Worm (Caenorhabditis elegans) whole organism, young adult: ENCODE data around the gene nprl-2.

Experiments used
- B0019.2 ChIP-seq: fragments of 200-800 bp; sonication (Bioruptor generic); conservative IDR thresholded peaks from 2 replicates; pipeline ENCODE4 v1.3.6; 2022; ENCODE audit warnings: missing genetic modification reagents, missing genetic modification characterization, missing compliant biosample characterization
- B0035.1 ChIP-seq: sonication (generic microtip); optimal IDR thresholded peaks from 2 replicates; lab custom pipeline; 2016; ENCODE audit warnings: missing genetic modification characterization, mild to moderate bottlenecking, missing compliant biosample characterization, missing genotype, missing genetic modification reagents
- B0336.3 ChIP-seq: fragments of 200-800 bp; sonication (Bioruptor generic); IDR thresholded peaks from 2 replicates; pipeline ENCODE4 v1.3.6; 2022; ENCODE audit warnings: missing genetic modification characterization, missing compliant biosample characterization
- C06A6.2 ChIP-seq: fragments of 200-800 bp; sonication (Bioruptor generic); conservative IDR thresholded peaks from 2 replicates; pipeline ENCODE4 v1.3.6; 2022; ENCODE audit warnings: missing genetic modification characterization, missing compliant biosample characterization
- F23B12.7 ChIP-seq: sonication (generic microtip); optimal IDR thresholded peaks from 2 replicates; lab custom pipeline; 2017; ENCODE audit warnings: missing genetic modification characterization, mild to moderate bottlenecking, missing compliant biosample characterization, antibody characterized with exemption, moderate library complexity; ENCODE audit not compliant: insufficient read depth
- F37B4.10 ChIP-seq: fragments of 200-800 bp; sonication (Bioruptor generic); IDR thresholded peaks from 2 replicates; pipeline ENCODE4 v1.3.6; 2022; ENCODE audit warnings: missing genetic modification characterization, missing compliant biosample characterization
- F52B5.7 ChIP-seq: sonication (generic microtip); optimal IDR thresholded peaks from 2 replicates; lab custom pipeline; 2016; ENCODE audit warnings: mild to moderate bottlenecking, missing genetic modification characterization, missing compliant biosample characterization
- Y53G8AR.9 ChIP-seq: fragments of 200-800 bp; sonication (Bioruptor generic); conservative IDR thresholded peaks from 2 replicates; pipeline ENCODE4 v1.3.6; 2022; ENCODE audit warnings: missing genetic modification reagents, missing genetic modification characterization, missing compliant biosample characterization
- Y67H2A.10 ChIP-seq: fragments of 200-800 bp; sonication (Bioruptor generic); conservative IDR thresholded peaks from 2 replicates; pipeline ENCODE4 v1.3.6; 2022; ENCODE audit warnings: missing genetic modification reagents, missing genetic modification characterization, missing compliant biosample characterization
- ZK185.1 ChIP-seq: sonication (generic microtip); optimal IDR thresholded peaks from 2 replicates; lab custom pipeline; 2016; ENCODE audit warnings: mild to moderate bottlenecking, missing genetic modification characterization, missing compliant biosample characterization; ENCODE audit not compliant: poor library complexity, severe bottlenecking
- akir-1 ChIP-seq: fragments of 200-800 bp; sonication (Bioruptor generic); optimal IDR thresholded peaks from 2 replicates; lab custom pipeline; 2018; ENCODE audit warnings: mild to moderate bottlenecking, missing genetic modification characterization, moderate library complexity, missing compliant biosample characterization
- ama-1 ChIP-seq, 3 experiments: fragments of 150-350 bp in 1 of 3; sonication (generic microtip) in 2 of 3; optimal IDR thresholded peaks; 2 replicates each; lab custom pipeline; 2014 to 2018; ENCODE audit warnings: missing biosample characterization in 2 of 3, missing genetic modification characterization in 2 of 3, missing genetic modification reagents in 2 of 3
- attf-6 ChIP-seq: fragments of 200-800 bp; sonication (Bioruptor generic); IDR thresholded peaks from 2 replicates; pipeline ENCODE4 v1.3.6; 2022; ENCODE audit warnings: missing genetic modification reagents, missing genetic modification characterization, missing compliant biosample characterization
- cebp-1 ChIP-seq, 2 experiments: fragments of 200-800 bp in 1 of 2; sonication (Bioruptor generic) in 1 of 2; sonication (generic microtip) in 1 of 2; IDR thresholded peaks in 1 of 2; optimal IDR thresholded peaks in 1 of 2; 2 replicates each; pipeline versions ENCODE4 v1.3.6 to Lab custom; 2017 to 2022; ENCODE audit warnings: missing compliant biosample characterization in 2 of 2, missing genetic modification characterization in 2 of 2, mild to moderate bottlenecking in 1 of 2, missing genetic modification reagents in 1 of 2, moderate library complexity in 1 of 2
- cebp-2 ChIP-seq: fragments of 200-800 bp; sonication (Bioruptor generic); IDR thresholded peaks from 2 replicates; pipeline ENCODE4 v1.3.6; 2022; ENCODE audit warnings: missing genetic modification characterization, missing compliant biosample characterization
- dpl-1 ChIP-seq: fragments of 150-350 bp; optimal IDR thresholded peaks from 2 replicates; lab custom pipeline; 2014; ENCODE audit warnings: missing biosample characterization, missing genetic modification reagents, missing genetic modification characterization
- efl-1 ChIP-seq: fragments of 150-350 bp; optimal IDR thresholded peaks from 2 replicates; lab custom pipeline; 2014; ENCODE audit warnings: missing biosample characterization, missing genetic modification reagents, missing genetic modification characterization
- egl-18 ChIP-seq: fragments of 200-800 bp; sonication (Bioruptor generic); IDR thresholded peaks from 2 replicates; pipeline ENCODE4 v1.3.6; 2022; ENCODE audit warnings: missing genetic modification reagents, missing genetic modification characterization, missing compliant biosample characterization
- egrh-3 ChIP-seq: fragments of 200-800 bp; sonication (Bioruptor generic); IDR thresholded peaks from 2 replicates; pipeline ENCODE4 v1.3.6; 2022; ENCODE audit warnings: missing genetic modification reagents, missing genetic modification characterization, missing compliant biosample characterization
- him-1 ChIP-seq: sonication (generic microtip); optimal IDR thresholded peaks from 2 replicates; lab custom pipeline; 2016; ENCODE audit warnings: missing genotype, missing genetic modification reagents, missing genetic modification characterization, missing compliant biosample characterization
- hlh-26 ChIP-seq: fragments of 200-800 bp; sonication (Bioruptor generic); conservative IDR thresholded peaks from 2 replicates; pipeline ENCODE4 v1.3.6; 2022; ENCODE audit warnings: missing genetic modification reagents, missing genetic modification characterization, missing compliant biosample characterization
- hsf-1 ChIP-seq: fragments of 200-800 bp; sonication (Bioruptor generic); IDR thresholded peaks from 2 replicates; pipeline ENCODE4 v1.3.6; 2022; ENCODE audit warnings: missing genetic modification reagents, missing genetic modification characterization, missing compliant biosample characterization
- let-607 ChIP-seq, 2 experiments: fragments of 200-800 bp in 1 of 2; sonication (Bioruptor generic) in 1 of 2; sonication (generic microtip) in 1 of 2; optimal IDR thresholded peaks; 2 replicates each; lab custom pipeline; 2016 to 2018; ENCODE audit warnings: mild to moderate bottlenecking in 2 of 2, missing compliant biosample characterization in 2 of 2, missing genetic modification characterization in 2 of 2, moderate library complexity in 2 of 2, missing genotype in 1 of 2
- lin-40 ChIP-seq: sonication (generic microtip); optimal IDR thresholded peaks from 2 replicates; lab custom pipeline; 2016; ENCODE audit warnings: missing genetic modification characterization, mild to moderate bottlenecking, missing compliant biosample characterization, missing genotype, missing genetic modification reagents
- lin-54 ChIP-seq: fragments of 200-800 bp; sonication (Bioruptor generic); optimal IDR thresholded peaks from 2 replicates; lab custom pipeline; 2018; ENCODE audit warnings: mild to moderate bottlenecking, missing genetic modification characterization, missing compliant biosample characterization
- madf-3 ChIP-seq: fragments of 200-800 bp; sonication (Bioruptor generic); IDR thresholded peaks from 2 replicates; pipeline ENCODE4 v1.3.6; 2022; ENCODE audit warnings: missing genetic modification reagents, missing genetic modification characterization, missing compliant biosample characterization
- madf-8 ChIP-seq: fragments of 200-800 bp; sonication (Bioruptor generic); conservative IDR thresholded peaks from 2 replicates; pipeline ENCODE4 v1.3.6; 2022; ENCODE audit warnings: missing genetic modification reagents, missing genetic modification characterization, missing compliant biosample characterization
- mxl-1 ChIP-seq: sonication (generic microtip); optimal IDR thresholded peaks from 2 replicates; lab custom pipeline; 2016; ENCODE audit warnings: missing genetic modification characterization, missing compliant biosample characterization
- nfya-1 ChIP-seq: sonication (generic microtip); optimal IDR thresholded peaks from 2 replicates; lab custom pipeline; 2017; ENCODE audit warnings: antibody characterized with exemption, missing compliant biosample characterization, missing genetic modification characterization, borderline replicate concordance; ENCODE audit not compliant: insufficient read depth
- nfya-2 ChIP-seq: fragments of 200-800 bp; sonication (Bioruptor generic); IDR thresholded peaks from 2 replicates; pipeline ENCODE4 v1.3.6; 2022; ENCODE audit warnings: missing genetic modification reagents, missing genetic modification characterization, missing compliant biosample characterization
- nhr-179 ChIP-seq: sonication (generic microtip); optimal IDR thresholded peaks from 2 replicates; lab custom pipeline; 2016; ENCODE audit warnings: mild to moderate bottlenecking, missing genetic modification characterization, missing compliant biosample characterization
- nhr-80 ChIP-seq: sonication (generic microtip); optimal IDR thresholded peaks from 2 replicates; lab custom pipeline; 2016; ENCODE audit warnings: missing genetic modification characterization, missing compliant biosample characterization
- pbrm-1 ChIP-seq: fragments of 200-800 bp; sonication (Bioruptor generic); IDR thresholded peaks from 2 replicates; pipeline ENCODE4 v1.3.6; 2022; ENCODE audit warnings: missing genetic modification reagents, missing genetic modification characterization, missing compliant biosample characterization
- repo-1 ChIP-seq: sonication (generic microtip); optimal IDR thresholded peaks from 2 replicates; lab custom pipeline; 2017; ENCODE audit warnings: mild to moderate bottlenecking, missing genetic modification characterization, missing compliant biosample characterization
- rpc-1 ChIP-seq, 2 experiments: fragments of 150-350 bp in 1 of 2; sonication (generic microtip) in 1 of 2; optimal IDR thresholded peaks; 2 replicates each; lab custom pipeline; 2014 to 2018; ENCODE audit warnings: missing biosample characterization in 1 of 2, missing genetic modification characterization in 1 of 2, missing genetic modification reagents in 1 of 2, missing genotype in 1 of 2
- snpc-1.1 ChIP-seq: sonication (generic microtip); optimal IDR thresholded peaks from 2 replicates; lab custom pipeline; 2017; ENCODE audit warnings: missing genetic modification characterization, mild to moderate bottlenecking, missing compliant biosample characterization, antibody characterized with exemption, moderate library complexity, missing genotype, missing genetic modification reagents; ENCODE audit not compliant: insufficient read depth
- somi-1 ChIP-seq: fragments of 200-800 bp; sonication (Bioruptor generic); optimal IDR thresholded peaks from 2 replicates; lab custom pipeline; 2018; ENCODE audit warnings: mild to moderate bottlenecking, missing genetic modification characterization, missing compliant biosample characterization
- sptf-2 ChIP-seq: fragments of 200-800 bp; sonication (Bioruptor generic); optimal IDR thresholded peaks from 2 replicates; lab custom pipeline; 2018; ENCODE audit warnings: mild to moderate bottlenecking, missing genetic modification characterization, missing compliant biosample characterization
- xnd-1 ChIP-seq: sonication (generic microtip); optimal IDR thresholded peaks from 2 replicates; lab custom pipeline; 2016; ENCODE audit warnings: missing genotype, missing genetic modification reagents, missing genetic modification characterization, missing compliant biosample characterization
- ztf-22 ChIP-seq: fragments of 200-800 bp; sonication (Bioruptor generic); optimal IDR thresholded peaks from 2 replicates; lab custom pipeline; 2018; ENCODE audit warnings: mild to moderate bottlenecking, missing genetic modification characterization, moderate library complexity, missing compliant biosample characterization
- ztf-26 ChIP-seq: sonication (generic microtip); optimal IDR thresholded peaks from 2 replicates; lab custom pipeline; 2017; ENCODE audit warnings: missing genetic modification characterization, missing compliant biosample characterization
- ztf-3 ChIP-seq: fragments of 200-800 bp; sonication (Bioruptor generic); optimal IDR thresholded peaks from 2 replicates; lab custom pipeline; 2018; ENCODE audit warnings: mild to moderate bottlenecking, missing genetic modification characterization, missing compliant biosample characterization
- ztf-6 ChIP-seq: fragments of 200-800 bp; sonication (Bioruptor generic); IDR thresholded peaks from 2 replicates; pipeline ENCODE4 v1.3.6; 2022; ENCODE audit warnings: missing genetic modification reagents, missing genetic modification characterization, missing compliant biosample characterization

nprl-2 gene

DNA sequence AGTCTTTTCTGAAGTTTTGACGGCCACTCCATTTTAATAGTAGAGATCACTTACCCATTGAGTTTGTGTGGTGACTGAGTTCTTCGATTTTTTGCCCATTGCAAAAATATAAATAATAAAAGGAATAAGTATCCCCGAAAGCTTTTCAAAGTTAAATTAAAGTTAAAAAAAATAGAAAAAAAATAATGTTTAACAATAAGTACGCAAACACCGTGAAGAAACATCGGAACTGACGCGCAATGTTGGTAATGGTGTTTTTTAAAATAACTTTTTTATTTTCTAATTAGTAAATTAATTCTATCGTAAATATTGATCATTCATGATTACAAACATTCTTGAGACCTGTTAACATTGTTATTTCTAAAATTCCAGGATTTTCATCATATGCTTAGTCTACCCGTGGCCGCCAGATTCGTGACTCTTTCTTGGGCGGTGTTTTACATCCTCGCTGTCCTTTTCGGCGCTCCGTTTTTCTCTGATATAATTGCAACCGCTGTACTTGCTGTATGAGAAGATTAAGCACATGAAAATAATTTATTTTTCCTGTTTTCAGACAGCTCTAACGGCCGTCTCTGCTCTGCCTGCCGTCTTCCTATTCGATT lies at the start of gene nprl-2, which contains the start of the genes F49E8.7 and F49E8.8:
Gene nprl-2, plus strand, starts transcription at position 552 of the 602 bp plus-strand sequence.
Gene F49E8.7, minus strand, starts transcription at position 101 of the 602 bp plus-strand sequence.
Gene F49E8.8, plus strand, starts transcription at position 373 of the 602 bp plus-strand sequence.
- TF ChIP-seq cebp-1 (GFP tag; IDR thresholded peaks at IDR 0.05; lab: Robert Waterston, UW) = no peak
- no peak for TF ChIP-seq cebp-1 (tag; optimal IDR thresholded peaks at IDR 0.05; lab: Kevin White, UChicago)
- TF ChIP-seq repo-1 (tag; lab: Kevin White, UChicago) = no peak
- TF ChIP-seq ztf-3 (GFP tag; lab: Kevin White, UChicago) = no peak
- TF ChIP-seq him-1 = no peak
- TF ChIP-seq snpc-1.1 (tag; lab: Kevin White, UChicago) = no peak
- TF ChIP-seq nfya-2 (GFP tag; lab: Robert Waterston, UW) = no peak
- TF ChIP-seq lin-54 (GFP tag; lab: Kevin White, UChicago) = no peak
- no peak for TF ChIP-seq madf-8 (GFP tag; lab: Robert Waterston, UW)
- TF ChIP-seq F52B5.7 (tag; lab: Kevin White, UChicago) = no peak
- no peak for TF ChIP-seq B0019.2 (GFP tag; lab: Robert Waterston, UW)

ce11 chrIV:7507305-7507704 lies 49.3 kb upstream of the nprl-2 start:
- no peak for TF ChIP-seq egl-18 (GFP tag; lab: Robert Waterston, UW)
- no peak for TF ChIP-seq C06A6.2 (GFP tag; lab: Robert Waterston, UW)
- TF ChIP-seq Y53G8AR.9 (GFP tag; lab: Robert Waterston, UW) = peak; percentile 47; the same call in 1 of the 2 replicates
- no peak for TF ChIP-seq attf-6 (GFP tag; lab: Robert Waterston, UW)
- TF ChIP-seq ZK185.1 (tag; lab: Kevin White, UChicago) = peak; percentile 54
- no peak for TF ChIP-seq ztf-26 (tag; lab: Kevin White, UChicago)
- peak; percentile 0 for TF ChIP-seq sptf-2 (GFP tag; lab: Kevin White, UChicago)
- no peak for TF ChIP-seq F23B12.7 (tag; lab: Kevin White, UChicago)
- TF ChIP-seq egrh-3 (GFP tag; lab: Robert Waterston, UW) = no peak
- peak; percentile 21 for TF ChIP-seq lin-54 (GFP tag; lab: Kevin White, UChicago)
- TF ChIP-seq madf-3 = 0 out of 2 replicates have a peak, but pooled peaks have one; percentile 54
- no peak for TF ChIP-seq let-607 (tag; optimal IDR thresholded peaks at IDR 0.05; lab: Kevin White, UChicago)
- TF ChIP-seq xnd-1 (tag; lab: Kevin White, UChicago) = no peak
- TF ChIP-seq ztf-22 (GFP tag; lab: Kevin White, UChicago) = no peak
- TF ChIP-seq dpl-1 (GFP tag; lab: Kevin White, UChicago) = no peak
- no peak for TF ChIP-seq akir-1 (GFP tag; lab: Kevin White, UChicago)
- TF ChIP-seq cebp-1 (GFP tag; IDR thresholded peaks at IDR 0.05; lab: Robert Waterston, UW) = no peak
- peak; percentile 57 for TF ChIP-seq cebp-1 (tag; optimal IDR thresholded peaks at IDR 0.05; lab: Kevin White, UChicago)
- TF ChIP-seq cebp-2 (GFP tag; lab: Robert Waterston, UW) = no peak
- TF ChIP-seq pbrm-1 (GFP tag; lab: Robert Waterston, UW) = peak; percentile 37; the same call in 1 of the 2 replicates
- no peak for TF ChIP-seq nfya-1
- TF ChIP-seq nhr-80 = no peak
- no peak for TF ChIP-seq ztf-3 (GFP tag; lab: Kevin White, UChicago)
- TF ChIP-seq somi-1 = no peak
- no peak for TF ChIP-seq mxl-1
- TF ChIP-seq B0336.3 = no peak
- TF ChIP-seq lin-40 (tag; lab: Kevin White, UChicago) = peak; percentile 35
- TF ChIP-seq hsf-1 (GFP tag; lab: Robert Waterston, UW) = no peak
- no peak for TF ChIP-seq ztf-6
- TF ChIP-seq hlh-26 = no peak
- TF ChIP-seq Y67H2A.10 (GFP tag; lab: Robert Waterston, UW) = 0 out of 2 replicates have a peak, but pooled peaks have one; percentile 51
- no peak for TF ChIP-seq B0035.1 (tag; lab: Kevin White, UChicago)
- no peak for TF ChIP-seq efl-1 (GFP tag; lab: Kevin White, UChicago)
- no peak for TF ChIP-seq ama-1 (optimal IDR thresholded peaks at IDR 0.05; lab: Kevin White, UChicago)
- no peak for TF ChIP-seq ama-1 (GFP tag; optimal IDR thresholded peaks at IDR 0.05; lab: Kevin White, UChicago)
- no peak for TF ChIP-seq nhr-179
- TF ChIP-seq rpc-1 (optimal IDR thresholded peaks at IDR 0.05; lab: Kevin White, UChicago) = no peak
- TF ChIP-seq rpc-1 (tag; optimal IDR thresholded peaks at IDR 0.05; lab: Kevin White, UChicago) = no peak
- TF ChIP-seq F37B4.10 (GFP tag; lab: Robert Waterston, UW) = no peak
